Fruit fly (Drosophila melanogaster): Measurements from ENCODE around the gene wac.

Gene wac

dm6 chr3L:271501-272249 is 13.7 kb downstream of the wac start (continued):
- TF ChIP-seq CG12071 (GFP tag; optimal IDR thresholded peaks at IDR 0.05) = no peak
- TF ChIP-seq CG12299 (tag; optimal IDR thresholded peaks at IDR 0.05) = peak; percentile 8
- TF ChIP-seq cas (GFP tag; IDR thresholded peaks at IDR 0.05) = no peak
- peak; percentile 63; the same call in 1 of the 3 replicates for TF ChIP-seq Opbp (GFP tag; IDR thresholded peaks at IDR 0.05; ENCODE audit: partially characterized antibody)
- no peak for TF ChIP-seq eyg (GFP tag; optimal IDR thresholded peaks at IDR 0.05)
- TF ChIP-seq CG2199 (GFP tag; IDR thresholded peaks at IDR 0.05) = peak; percentile 92; the same call in 2 of the 3 replicates
- TF ChIP-seq dmrt11E (tag; optimal IDR thresholded peaks at IDR 0.05) = no peak
- TF ChIP-seq Lim3 (GFP tag; IDR thresholded peaks at IDR 0.05) = no peak
- TF ChIP-seq pros (GFP tag; optimal IDR thresholded peaks at IDR 0.05) = peak; percentile 99
- TF ChIP-seq amos (GFP tag; IDR thresholded peaks at IDR 0.05; ENCODE audit: partially characterized antibody) = peak; percentile 53; the same call in 1 of the 2 replicates
- TF ChIP-seq fru (optimal IDR thresholded peaks at IDR 0.05) = no peak
- TF ChIP-seq gsb (GFP tag; IDR thresholded peaks at IDR 0.05) = no peak
- TF ChIP-seq CG13123 (GFP tag; optimal IDR thresholded peaks at IDR 0.05) = no peak

- no peak for TF ChIP-seq CG12659 (GFP tag; optimal IDR thresholded peaks at IDR 0.05)
- no peak for TF ChIP-seq vfl (GFP tag; optimal IDR thresholded peaks at IDR 0.05)
- TF ChIP-seq ranshi (GFP tag; IDR thresholded peaks at IDR 0.05) = no peak
- no peak for TF ChIP-seq Doc3 (GFP tag; IDR thresholded peaks at IDR 0.05; ENCODE audit: partially characterized antibody)
- TF ChIP-seq Max (GFP tag; optimal IDR thresholded peaks at IDR 0.05) = no peak
- peak; percentile 0 for TF ChIP-seq Med (GFP tag)
- TF ChIP-seq jumu (GFP tag; optimal IDR thresholded peaks at IDR 0.05) = no peak
- TF ChIP-seq CG13424 (tag; optimal IDR thresholded peaks at IDR 0.05) = no peak
Measured at dm6 chr3L:273291-273690, 15.3 kb downstream of the wac start, which contains the start of gene CG32845. TSS of gene CG32845 (minus strand) at chr3L:273391.

- TF ChIP-seq Drgx (GFP tag; IDR thresholded peaks at IDR 0.05) (no peak), Hey (tag; optimal IDR thresholded peaks at IDR 0.05) (no peak), CG6654 (GFP tag; optimal IDR thresholded peaks at IDR 0.05) (no peak), Vsx1 (GFP tag; optimal IDR thresholded peaks at IDR 0.05) (no peak), mam (GFP tag; optimal IDR thresholded peaks at IDR 0.05) (no peak), CG2120 (GFP tag; optimal IDR thresholded peaks at IDR 0.05) (no peak)
Measured at dm6 chr3L:274855-275254, 16.9 kb downstream of the wac start, which contains the start of gene ttm2. TSS of gene ttm2 (plus strand) at chr3L:275155.

- TF ChIP-seq Dip2 (GFP tag; IDR thresholded peaks at IDR 0.05) (no peak), D (optimal IDR thresholded peaks at IDR 0.05) (no peak), D (GFP tag; optimal IDR thresholded peaks at IDR 0.05) (no peak), bigmax (GFP tag; optimal IDR thresholded peaks at IDR 0.05) (no peak), Lpt (GFP tag; optimal IDR thresholded peaks at IDR 0.05) (no peak), CG8388 (GFP tag; optimal IDR thresholded peaks at IDR 0.05) (no peak), CG11504 (tag; optimal IDR thresholded peaks at IDR 0.05) (peak; percentile 99), Trl (optimal IDR thresholded peaks at IDR 0.05) (peak; percentile 3 to 8), Trl (GFP tag; optimal IDR thresholded peaks at IDR 0.05) (no peak), nerfin-1 (tag; optimal IDR thresholded peaks at IDR 0.05) (peak; percentile 50), Atf6 (GFP tag; IDR thresholded peaks at IDR 0.05) (no peak), crp (GFP tag; optimal IDR thresholded peaks at IDR 0.05) (no peak), CG7357 (GFP tag; IDR thresholded peaks at IDR 0.05) (no peak), BtbVII (GFP tag; optimal IDR thresholded peaks at IDR 0.05) (no peak), Antp (GFP tag; optimal IDR thresholded peaks at IDR 0.05) (no peak), tap (tag; optimal IDR thresholded peaks at IDR 0.05) (no peak), Nf-YA (GFP tag; IDR thresholded peaks at IDR 0.05) (no peak), Hmr (GFP tag; optimal IDR thresholded peaks at IDR 0.05) (no peak), az2 (GFP tag; optimal IDR thresholded peaks at IDR 0.05) (no peak)
Measured at dm6 chr3L:276736-277487, 18.9 kb downstream of the wac start, which contains the start of gene RhoGEF3. TSS of gene RhoGEF3 (plus strand) at chr3L:277437.

Data from whole organism, embryonic.